Fruit fly (Drosophila melanogaster) S2 (cell line): Measurements from ENCODE around the gene CG2685.

Experiments
- CG8478 ChIP-seq: fragments of >200 bp; optimal IDR thresholded peaks from 2 replicates; lab custom pipeline; 2018
- CTCF ChIP-seq, 2 experiments: fragments of >200 bp; optimal IDR thresholded peaks; 2 replicates each; lab custom pipeline; 2018

The CG2685 gene

dm6 chrX:2663416-2663815 is 50.3 kb downstream of the CG2685 start:
- no peak for TF ChIP-seq CTCF (optimal IDR thresholded peaks at IDR 0.05; lab: Kevin White, UChicago)
- no peak for TF ChIP-seq CG8478 (lab: Kevin White, UChicago)

dm6 chrX:2662540-2663133 is 51.1 kb downstream of the CG2685 start:
- TF ChIP-seq CG8478 (lab: Kevin White, UChicago) (no peak), CTCF (optimal IDR thresholded peaks at IDR 0.05; lab: Kevin White, UChicago) (no peak)

DNA sequence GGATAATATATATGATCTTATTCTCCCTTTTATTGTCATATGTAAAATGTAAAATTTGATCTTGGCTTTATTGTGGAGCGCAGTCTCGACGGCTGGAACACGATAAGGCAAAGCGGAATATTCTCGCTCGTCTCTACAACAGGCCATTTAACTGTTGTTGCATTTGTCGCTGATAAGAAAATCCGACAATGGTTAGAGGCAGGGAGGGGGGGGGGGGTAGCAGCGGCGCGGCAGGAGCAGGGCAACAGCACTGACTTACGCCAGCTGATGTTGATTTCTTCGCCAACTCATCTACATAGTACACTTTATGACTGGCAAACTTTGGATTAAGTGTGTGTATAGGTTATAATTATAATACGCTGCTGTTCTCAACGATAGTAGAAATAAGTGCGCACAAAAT is 52.0 kb downstream of the CG2685 start:
- TF ChIP-seq CTCF (optimal IDR thresholded peaks at IDR 0.05; lab: Kevin White, UChicago) (no peak), CG8478 (lab: Kevin White, UChicago) (no peak)
